Fruit fly (Drosophila melanogaster): ENCODE data around the gene Osi23.

Gene Osi23

DNA sequence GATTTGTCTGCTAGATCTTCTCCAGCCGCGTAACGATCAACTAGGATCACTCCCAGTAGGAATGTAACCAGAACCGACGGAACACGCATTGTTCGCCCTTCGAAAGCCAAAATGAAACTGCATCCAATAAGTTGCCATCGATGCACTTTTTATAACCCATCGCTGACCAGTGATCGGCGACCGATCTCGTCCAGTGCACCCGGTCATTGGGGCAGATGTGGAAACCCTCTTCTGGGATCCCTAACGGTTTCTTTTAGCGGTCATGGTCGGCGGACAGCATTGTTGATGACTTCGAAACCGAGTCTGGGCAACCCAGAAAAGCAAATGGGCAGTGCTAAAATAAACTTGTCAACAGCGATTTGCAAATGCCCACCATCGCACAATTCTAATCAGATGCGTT, at the start of gene Osi23:
Gene Osi23, minus strand, starts transcription at position 101 of the 400 bp plus-strand sequence.
- TF ChIP-seq slbo (GFP tag; IDR thresholded peaks at IDR 0.05), result no peak
- TF ChIP-seq trh (GFP tag; optimal IDR thresholded peaks at IDR 0.05), result no peak
- no peak for TF ChIP-seq crp (GFP tag; optimal IDR thresholded peaks at IDR 0.05)
- TF ChIP-seq unc-4 (GFP tag; IDR thresholded peaks at IDR 0.05; ENCODE audit: partially characterized antibody), result no peak
- TF ChIP-seq kah (GFP tag; optimal IDR thresholded peaks at IDR 0.05), result no peak
- no peak for TF ChIP-seq CG13424 (tag; optimal IDR thresholded peaks at IDR 0.05)
- TF ChIP-seq mld (GFP tag; IDR thresholded peaks at IDR 0.05; ENCODE audit: partially characterized antibody), result no peak
- no peak for TF ChIP-seq CG18476 (GFP tag; optimal IDR thresholded peaks at IDR 0.05)
- no peak for TF ChIP-seq da (GFP tag; optimal IDR thresholded peaks at IDR 0.05)
- no peak for TF ChIP-seq Med (GFP tag)

DNA sequence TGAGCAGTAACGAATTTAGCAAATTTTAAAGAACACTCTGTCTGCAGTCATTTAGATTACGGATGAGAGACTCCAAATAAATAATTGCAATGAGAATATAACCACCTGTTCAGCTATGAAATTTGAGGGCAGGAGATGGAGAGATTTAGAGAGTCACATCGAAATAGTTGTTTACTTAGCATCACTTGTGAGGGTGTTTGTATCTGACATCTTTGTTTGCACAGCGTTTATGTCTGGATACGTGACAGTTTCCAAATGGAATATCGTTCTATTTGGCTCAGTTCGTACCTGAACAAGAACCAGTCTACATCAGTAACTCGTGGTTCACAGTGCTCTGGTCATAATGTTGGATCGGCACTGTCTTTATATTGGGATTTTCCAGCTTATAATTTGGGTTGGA, 45.0 kb upstream of the Osi23 start, which contains the start of gene PH4alphaSG2:
Gene PH4alphaSG2, plus strand, starts transcription at position 278 of the 400 bp plus-strand sequence.
- no peak for TF ChIP-seq Ada2b (GFP tag; IDR thresholded peaks at IDR 0.05)
- TF ChIP-seq cwo (GFP tag; optimal IDR thresholded peaks at IDR 0.05), result peak; percentile 1
- peak; percentile 65 for TF ChIP-seq ATbp (GFP tag; optimal IDR thresholded peaks at IDR 0.05)
- TF ChIP-seq sens (GFP tag), result peak; percentile 67
- peak; percentile 34 for TF ChIP-seq CG7786 (GFP tag; optimal IDR thresholded peaks at IDR 0.05)
- peak; percentile 35 for TF ChIP-seq pho (GFP tag; optimal IDR thresholded peaks at IDR 0.05)
- TF ChIP-seq CG2120 (GFP tag; optimal IDR thresholded peaks at IDR 0.05), result peak; percentile 61
- peak; percentile 19 for TF ChIP-seq B-H2 (GFP tag; optimal IDR thresholded peaks at IDR 0.05)
- TF ChIP-seq Blimp-1 (GFP tag; optimal IDR thresholded peaks at IDR 0.05), result peak; percentile 11
- TF ChIP-seq lab (GFP tag; optimal IDR thresholded peaks at IDR 0.05), result peak; percentile 71
- TF ChIP-seq CG10209 (GFP tag; optimal IDR thresholded peaks at IDR 0.05), result peak; percentile 14
- TF ChIP-seq CG11560 (tag; IDR thresholded peaks at IDR 0.05), result no peak
- peak; percentile 5 for TF ChIP-seq HHEX (GFP tag; optimal IDR thresholded peaks at IDR 0.05)
- TF ChIP-seq gem (tag; optimal IDR thresholded peaks at IDR 0.05), result no peak
- peak; percentile 5 for TF ChIP-seq fd64A (GFP tag; optimal IDR thresholded peaks at IDR 0.05)
- peak; percentile 31 for TF ChIP-seq Hmr (GFP tag; optimal IDR thresholded peaks at IDR 0.05)
- peak; percentile 48 for TF ChIP-seq CG6813 (GFP tag; optimal IDR thresholded peaks at IDR 0.05)
- TF ChIP-seq CG18599 (GFP tag; optimal IDR thresholded peaks at IDR 0.05), result peak; percentile 71
- TF ChIP-seq wor (GFP tag; IDR thresholded peaks at IDR 0.05), result no peak
- TF ChIP-seq CG15514 (GFP tag; optimal IDR thresholded peaks at IDR 0.05), result peak; percentile 29
- TF ChIP-seq CG18619 (GFP tag; optimal IDR thresholded peaks at IDR 0.05), result peak; percentile 20
- peak in 1 of 2 experiments; percentile 17 for TF ChIP-seq bsh (GFP tag; optimal IDR thresholded peaks at IDR 0.05)
- TF ChIP-seq shn (GFP tag; optimal IDR thresholded peaks at IDR 0.05), result no peak
- TF ChIP-seq Asciz (GFP tag; optimal IDR thresholded peaks at IDR 0.05), result peak; percentile 27
- TF ChIP-seq Xrp1 (GFP tag; IDR thresholded peaks at IDR 0.05), result 0 out of 2 replicates have a peak, but pooled peaks have one; percentile 25
- no peak for TF ChIP-seq Rfx (GFP tag; IDR thresholded peaks at IDR 0.05)
- TF ChIP-seq luna (GFP tag; optimal IDR thresholded peaks at IDR 0.05), result peak; percentile 17
- TF ChIP-seq Sry-β (GFP tag; optimal IDR thresholded peaks at IDR 0.05), result no peak
- peak; percentile 44 for TF ChIP-seq CG15601 (tag; optimal IDR thresholded peaks at IDR 0.05)
- TF ChIP-seq CG4707 (GFP tag; optimal IDR thresholded peaks at IDR 0.05), result peak; percentile 8
- peak; percentile 13 for TF ChIP-seq bcd (GFP tag; optimal IDR thresholded peaks at IDR 0.05)

Data from whole organism, embryonic.